Worm (Caenorhabditis elegans) whole organism, late embryonic: ENCODE data around the gene fbxb-92.

ENCODE experiments used
- ama-1 ChIP-seq: fragments of 150-350 bp; optimal IDR thresholded peaks from 2 replicates; lab custom pipeline; 2014
- ceh-34 ChIP-seq: sonication (generic microtip); optimal IDR thresholded peaks from 2 replicates; lab custom pipeline; 2016; ENCODE audit warnings: mild to moderate bottlenecking, missing genetic modification characterization, missing compliant biosample characterization
- ceh-9 ChIP-seq: sonication (generic microtip); optimal IDR thresholded peaks from 2 replicates; lab custom pipeline; 2016; ENCODE audit warnings: mild to moderate bottlenecking, missing genetic modification characterization, inconsistent platforms, missing compliant biosample characterization
- nhr-232 ChIP-seq: sonication (generic microtip); optimal IDR thresholded peaks from 2 replicates; lab custom pipeline; 2016; ENCODE audit warnings: missing genetic modification characterization, missing compliant biosample characterization
- pag-3 ChIP-seq: sonication (generic microtip); optimal IDR thresholded peaks from 2 replicates; lab custom pipeline; 2016; ENCODE audit warnings: missing compliant biosample characterization, missing genetic modification characterization, borderline replicate concordance
- pqm-1 ChIP-seq: sonication (generic microtip); optimal IDR thresholded peaks from 2 replicates; lab custom pipeline; 2016; ENCODE audit warnings: missing genetic modification characterization, missing compliant biosample characterization
- tbx-2 ChIP-seq: sonication (generic microtip); optimal IDR thresholded peaks from 2 replicates; lab custom pipeline; 2016; ENCODE audit warnings: missing genetic modification characterization, missing compliant biosample characterization

DNA sequence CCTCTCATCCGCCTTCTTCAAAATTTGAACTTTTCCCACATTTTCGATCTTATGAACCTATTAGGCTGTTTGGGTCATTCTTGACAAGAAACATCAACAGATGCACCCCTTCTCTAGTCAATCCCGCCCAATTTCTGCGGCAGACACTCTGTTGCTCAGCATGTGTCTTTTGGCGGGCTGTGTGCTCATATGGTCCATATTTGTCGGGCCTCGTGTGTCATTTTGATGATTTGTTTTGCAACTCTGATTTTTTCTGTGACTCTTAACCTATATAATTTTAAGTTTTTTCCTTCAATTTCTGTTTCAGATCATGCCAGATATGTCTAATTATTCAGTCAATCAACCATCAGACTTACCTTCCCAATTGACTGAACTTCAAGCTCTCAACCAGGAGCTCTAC is 39.8 kb upstream of the fbxb-92 start, which contains the start of gene T24E12.13:
- TF ChIP-seq ama-1 (lab: Kevin White, UChicago) = no peak
- TF ChIP-seq ceh-34 (tag; lab: Kevin White, UChicago) = no peak
- no peak for TF ChIP-seq ceh-9 (tag; lab: Kevin White, UChicago)
- TF ChIP-seq nhr-232 (tag; lab: Kevin White, UChicago) = no peak
- no peak for TF ChIP-seq pqm-1 (tag; lab: Kevin White, UChicago)
- TF ChIP-seq pag-3 = no peak
- TF ChIP-seq tbx-2 (tag; lab: Kevin White, UChicago) = no peak
